Fruit fly (Drosophila melanogaster) whole organism, pupa: ENCODE results near the gene upSET.
A peak's percentile ranks its signal among the peaks of the same experiment; 100 is the strongest.

Experiments
- CG10348 ChIP-seq: fragments of 200-800 bp; sonication (Bioruptor generic); IDR thresholded peaks from 2 replicates; pipeline ENCODE4 v1.3.6; 2022; ENCODE audit warnings: missing biosample characterization, missing genetic modification characterization
- CG12605 ChIP-seq: fragments of 200-800 bp; sonication (Bioruptor generic); IDR thresholded peaks from 2 replicates; pipeline ENCODE4 v1.3.6; 2022; ENCODE audit warnings: missing biosample characterization, missing genetic modification characterization
- CG13204 ChIP-seq: fragments of 200-800 bp; sonication (Bioruptor generic); optimal IDR thresholded peaks from 2 replicates; lab custom pipeline; 2018; ENCODE audit warnings: missing biosample characterization, mild to moderate bottlenecking, missing genetic modification characterization, moderate library complexity
- CG14655 ChIP-seq: fragments of 200-800 bp; sonication (Bioruptor generic); optimal IDR thresholded peaks from 3 replicates; lab custom pipeline; 2017; ENCODE audit warnings: mild to moderate bottlenecking, missing biosample characterization, missing genetic modification reagents, missing genetic modification characterization
- CG15710 ChIP-seq: fragments of 200-800 bp; sonication (Bioruptor generic); optimal IDR thresholded peaks from 2 replicates; lab custom pipeline; 2018; ENCODE audit warnings: missing biosample characterization, mild to moderate bottlenecking, missing genetic modification characterization, moderate library complexity
- CG17806 ChIP-seq: fragments of 200-800 bp; sonication (Bioruptor generic); optimal IDR thresholded peaks from 2 replicates; lab custom pipeline; 2018; ENCODE audit warnings: missing biosample characterization, mild to moderate bottlenecking, missing genetic modification characterization, moderate library complexity
- CG32121 ChIP-seq: fragments of 200-800 bp; sonication (Bioruptor generic); IDR thresholded peaks from 2 replicates; pipeline ENCODE4 v1.3.6; 2022; ENCODE audit warnings: missing biosample characterization, missing genetic modification characterization
- CG34367 ChIP-seq: fragments of 200-800 bp; sonication (Bioruptor generic); optimal IDR thresholded peaks from 2 replicates; lab custom pipeline; 2018; ENCODE audit warnings: missing biosample characterization, mild to moderate bottlenecking, missing genetic modification characterization
- CG4496 ChIP-seq: fragments of 200-800 bp; sonication (Bioruptor generic); IDR thresholded peaks from 3 replicates; pipeline ENCODE4 v1.3.6; 2022; ENCODE audit warnings: missing biosample characterization, missing genetic modification characterization
- CG8159 ChIP-seq: fragments of 200-800 bp; sonication (Bioruptor generic); optimal IDR thresholded peaks from 3 replicates; lab custom pipeline; 2018; ENCODE audit warnings: missing biosample characterization, mild to moderate bottlenecking, missing genetic modification characterization, moderate library complexity
- CG8301 ChIP-seq: fragments of 200-800 bp; sonication (Bioruptor generic); optimal IDR thresholded peaks from 2 replicates; lab custom pipeline; 2018; ENCODE audit warnings: missing biosample characterization, mild to moderate bottlenecking, missing genetic modification characterization
- CG9948 ChIP-seq: fragments of 200-800 bp; sonication (Bioruptor generic); optimal IDR thresholded peaks from 2 replicates; lab custom pipeline; 2018; ENCODE audit warnings: missing biosample characterization, mild to moderate bottlenecking, missing genetic modification characterization, moderate library complexity
- D1 ChIP-seq: fragments of 200-800 bp; sonication (Bioruptor generic); optimal IDR thresholded peaks from 2 replicates; lab custom pipeline; 2018; ENCODE audit warnings: missing biosample characterization, mild to moderate bottlenecking, missing genetic modification characterization, moderate library complexity
- EcR ChIP-seq: fragments of 200-800 bp; sonication (Bioruptor generic); optimal IDR thresholded peaks from 3 replicates; lab custom pipeline; 2019; ENCODE audit warnings: missing biosample characterization, missing genetic modification characterization, mild to moderate bottlenecking, moderate library complexity, missing genetic modification reagents
- Ets98B ChIP-seq: fragments of 200-800 bp; sonication (Bioruptor generic); IDR thresholded peaks from 2 replicates; pipeline ENCODE4 v1.3.6; 2022; ENCODE audit warnings: missing biosample characterization, missing genetic modification characterization
- Pif1A ChIP-seq: fragments of 200-800 bp; sonication (Bioruptor generic); optimal IDR thresholded peaks from 3 replicates; lab custom pipeline; 2016; ENCODE audit warnings: missing biosample characterization, missing genetic modification characterization
- Pif1B ChIP-seq: fragments of 200-800 bp; sonication (Bioruptor generic); optimal IDR thresholded peaks from 3 replicates; lab custom pipeline; 2016; ENCODE audit warnings: missing biosample characterization, missing genetic modification characterization
- Snoo ChIP-seq: fragments of 200-800 bp; sonication (Bioruptor generic); optimal IDR thresholded peaks from 3 replicates; lab custom pipeline; 2017; ENCODE audit warnings: missing biosample characterization, mild to moderate bottlenecking, missing genetic modification characterization, inconsistent platforms
- fd96Ca ChIP-seq: fragments of 200-800 bp; sonication (Bioruptor generic); IDR thresholded peaks from 3 replicates; pipeline ENCODE4 v1.3.6; 2022; ENCODE audit warnings: missing biosample characterization, missing genetic modification characterization
- gl ChIP-seq: fragments of 200-800 bp; sonication (Bioruptor generic); optimal IDR thresholded peaks from 2 replicates; lab custom pipeline; 2018; ENCODE audit warnings: missing biosample characterization, mild to moderate bottlenecking, missing genetic modification characterization
- rn ChIP-seq: fragments of 200-800 bp; sonication (Bioruptor generic); IDR thresholded peaks from 2 replicates; pipeline ENCODE4 v1.3.6; 2022; ENCODE audit warnings: missing biosample characterization, missing genetic modification characterization

The upSET gene

DNA sequence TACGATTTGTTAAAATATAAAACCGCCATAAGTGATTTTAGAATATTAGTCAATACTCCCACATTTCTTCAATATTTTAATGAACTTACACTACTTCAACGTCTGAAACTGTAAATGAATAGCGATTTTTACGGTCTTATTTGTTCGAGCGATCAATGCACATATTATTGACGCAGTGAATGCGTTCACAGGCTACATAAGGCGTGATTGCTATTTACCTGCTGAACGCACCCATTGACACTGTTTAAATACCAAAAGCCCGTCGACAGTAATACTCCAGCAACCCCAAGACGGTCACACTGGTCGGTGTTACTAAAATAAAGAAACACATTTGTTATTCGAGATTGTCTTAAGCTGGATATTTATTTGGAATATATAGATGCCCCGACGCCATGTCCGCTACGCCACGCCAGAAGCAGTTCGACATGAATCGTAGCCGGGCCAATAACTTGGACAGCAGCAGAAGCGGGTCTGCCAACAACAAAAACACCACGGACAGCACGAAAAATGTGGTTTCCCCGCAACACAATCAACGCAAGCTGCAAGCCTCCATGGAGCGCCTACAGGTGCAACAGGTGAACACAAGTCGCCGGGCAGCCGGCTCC, 49.1 kb downstream of the upSET start, which contains the start of gene CG6833:
Gene CG6833, plus strand, starts transcription at position 263 of the 605 bp plus-strand sequence.
- TF ChIP-seq fd96Ca (GFP tag; lab: Robert Waterston, UW) (peak; percentile 81), rn (GFP tag; lab: Robert Waterston, UW) (peak; percentile 69), CG10348 (no peak), CG13204 (no peak), D1 (tag; lab: Kevin White, UChicago) (no peak), CG8301 (tag; lab: Kevin White, UChicago) (peak; percentile 44), CG32121 (peak; percentile 56; the same call in 1 of the 2 replicates), gl (tag; lab: Kevin White, UChicago) (peak; percentile 10), Pif1A (GFP tag; lab: Kevin White, UChicago) (no peak), CG34367 (tag; lab: Kevin White, UChicago) (no peak), CG12605 (GFP tag; lab: Robert Waterston, UW) (peak; percentile 57; the same call in 1 of the 2 replicates), CG15710 (tag; lab: Kevin White, UChicago) (peak; percentile 42), Pif1B (GFP tag; lab: Kevin White, UChicago) (no peak), CG4496 (peak; percentile 63; the same call in 2 of the 3 replicates), CG8159 (peak; percentile 60), EcR (GFP tag; lab: Kevin White, UChicago) (no peak), Snoo (tag; lab: Kevin White, UChicago) (peak; percentile 35), CG14655 (GFP tag; lab: Kevin White, UChicago) (peak; percentile 54), Ets98B (GFP tag; lab: Robert Waterston, UW) (peak; percentile 69), CG9948 (peak; percentile 61), CG17806 (peak; percentile 60)

- TF ChIP-seq CG15710 (tag; lab: Kevin White, UChicago), result no peak
- peak; percentile 17 for TF ChIP-seq gl (tag; lab: Kevin White, UChicago)
- TF ChIP-seq fd96Ca (GFP tag; lab: Robert Waterston, UW), result no peak
- TF ChIP-seq CG13204, result peak; percentile 28
- TF ChIP-seq CG32121, result peak; percentile 29; the same call in 1 of the 2 replicates
- peak; percentile 16; the same call in 1 of the 2 replicates for TF ChIP-seq Ets98B (GFP tag; lab: Robert Waterston, UW)
- TF ChIP-seq CG8159, result peak; percentile 33
- TF ChIP-seq CG34367 (tag; lab: Kevin White, UChicago), result peak; percentile 4
- TF ChIP-seq CG17806, result peak; percentile 17
- no peak for TF ChIP-seq CG10348
- TF ChIP-seq D1 (tag; lab: Kevin White, UChicago), result peak; percentile 27
- no peak for TF ChIP-seq rn (GFP tag; lab: Robert Waterston, UW)
- TF ChIP-seq CG8301 (tag; lab: Kevin White, UChicago), result peak; percentile 18
- TF ChIP-seq CG9948, result no peak
- peak; percentile 30 for TF ChIP-seq Snoo (tag; lab: Kevin White, UChicago)
- TF ChIP-seq CG14655 (GFP tag; lab: Kevin White, UChicago), result no peak
- TF ChIP-seq CG4496, result peak; percentile 65; the same call in 2 of the 3 replicates
- TF ChIP-seq EcR (GFP tag; lab: Kevin White, UChicago), result peak; percentile 60
- no peak for TF ChIP-seq Pif1A (GFP tag; lab: Kevin White, UChicago)
Measured at dm6 chr3L:14053073-14053643, 51.2 kb downstream of the upSET start, which contains the start of the genes CG13484 and Frl. Gene CG13484 (minus strand): TSS chr3L:14053079. Gene Frl (plus strand): TSS chr3L:14053215.

DNA sequence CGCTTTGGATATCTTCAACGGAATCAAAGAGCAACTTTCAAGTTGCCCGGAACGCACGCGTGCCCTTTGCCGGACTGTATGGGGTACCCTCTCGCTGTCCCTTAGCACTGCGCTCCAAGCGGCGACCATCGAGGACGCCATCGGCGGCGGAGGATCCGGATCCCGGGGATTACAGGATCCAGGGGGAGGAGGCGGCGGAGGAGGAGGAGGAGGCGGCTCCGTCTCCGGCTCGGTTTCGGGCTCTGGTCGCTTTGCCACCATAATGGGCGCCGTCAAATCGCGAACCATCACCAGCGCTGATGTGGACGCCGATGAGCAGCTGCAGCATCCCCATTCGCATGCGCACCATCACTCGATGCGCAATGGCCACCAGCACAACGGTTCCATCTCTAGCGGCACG, 51.9 kb downstream of the upSET start:
- TF ChIP-seq CG4496 (no peak), rn (GFP tag; lab: Robert Waterston, UW) (no peak), CG13204 (no peak), CG8301 (tag; lab: Kevin White, UChicago) (no peak), CG12605 (GFP tag; lab: Robert Waterston, UW) (no peak), D1 (tag; lab: Kevin White, UChicago) (no peak), EcR (GFP tag; lab: Kevin White, UChicago) (no peak), CG8159 (no peak), Snoo (tag; lab: Kevin White, UChicago) (no peak), CG14655 (GFP tag; lab: Kevin White, UChicago) (no peak), CG32121 (no peak), CG9948 (no peak), gl (tag; lab: Kevin White, UChicago) (no peak), CG10348 (no peak), Pif1B (GFP tag; lab: Kevin White, UChicago) (no peak), CG17806 (no peak), Ets98B (GFP tag; lab: Robert Waterston, UW) (no peak), CG34367 (tag; lab: Kevin White, UChicago) (no peak), Pif1A (GFP tag; lab: Kevin White, UChicago) (no peak), CG15710 (tag; lab: Kevin White, UChicago) (no peak)

DNA sequence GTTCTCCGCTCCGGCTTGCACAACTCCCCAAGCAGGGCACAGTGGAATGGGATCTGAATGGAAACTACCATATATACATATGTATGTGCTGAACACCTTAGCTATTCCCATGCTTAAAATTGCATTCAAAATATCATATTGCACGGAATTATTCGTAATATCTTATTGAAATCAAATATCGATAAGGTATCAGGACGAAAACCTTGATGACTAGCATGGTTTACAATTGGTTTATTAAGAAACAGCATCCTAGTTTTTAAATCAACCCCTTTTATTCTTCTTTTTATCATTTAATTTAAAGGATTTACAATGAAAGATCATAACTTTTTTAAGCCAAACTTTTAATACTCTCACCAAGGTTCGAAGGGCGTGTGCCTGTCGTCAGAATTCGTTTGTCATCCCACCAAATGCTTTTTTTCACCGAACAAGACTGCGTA, 53.4 kb downstream of the upSET start:
- TF ChIP-seq rn (GFP tag; lab: Robert Waterston, UW), result no peak
- TF ChIP-seq CG8301 (tag; lab: Kevin White, UChicago), result peak; percentile 4
- TF ChIP-seq CG14655 (GFP tag; lab: Kevin White, UChicago), result peak; percentile 43
- no peak for TF ChIP-seq CG4496
- no peak for TF ChIP-seq EcR (GFP tag; lab: Kevin White, UChicago)
- peak; percentile 3 for TF ChIP-seq CG15710 (tag; lab: Kevin White, UChicago)
- no peak for TF ChIP-seq gl (tag; lab: Kevin White, UChicago)
- TF ChIP-seq Ets98B (GFP tag; lab: Robert Waterston, UW), result no peak
- TF ChIP-seq Pif1A (GFP tag; lab: Kevin White, UChicago), result peak; percentile 51
- TF ChIP-seq CG10348, result no peak
- TF ChIP-seq CG8159, result peak; percentile 28
- TF ChIP-seq Pif1B (GFP tag; lab: Kevin White, UChicago), result no peak
- no peak for TF ChIP-seq CG32121
- peak; percentile 4 for TF ChIP-seq CG17806
- no peak for TF ChIP-seq CG9948
- peak; percentile 3 for TF ChIP-seq D1 (tag; lab: Kevin White, UChicago)
- TF ChIP-seq Snoo (tag; lab: Kevin White, UChicago), result peak; percentile 34
- no peak for TF ChIP-seq CG13204
- no peak for TF ChIP-seq CG34367 (tag; lab: Kevin White, UChicago)
- TF ChIP-seq fd96Ca (GFP tag; lab: Robert Waterston, UW), result no peak
- no peak for TF ChIP-seq CG12605 (GFP tag; lab: Robert Waterston, UW)
- TF ChIP-seq, all 21 proteins: peak for 8
